Worm (Caenorhabditis elegans): ENCODE results near the gene C03B1.13.

Gene C03B1.13

DNA sequence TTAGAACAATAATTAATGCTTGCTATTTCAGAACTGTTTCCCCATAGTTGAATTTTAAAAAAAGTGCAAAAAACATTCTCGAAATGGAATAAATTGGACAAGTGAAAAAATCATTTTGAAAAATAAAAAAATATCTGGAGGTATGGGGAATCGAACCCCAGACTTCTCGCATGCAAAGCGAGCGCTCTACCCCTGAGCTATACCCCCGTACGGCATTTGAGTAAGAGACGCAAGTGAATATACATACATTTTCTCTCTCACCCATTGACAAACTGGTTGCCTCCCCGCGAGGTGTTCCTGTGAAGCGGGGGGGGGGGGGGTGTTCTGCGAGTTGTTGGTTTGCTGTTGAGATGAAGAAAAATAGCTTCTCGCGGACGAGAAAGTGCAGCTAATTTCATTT is 45.7 kb downstream of the C03B1.13 start (continued):
- TF ChIP-seq zip-4 (GFP tag; optimal IDR thresholded peaks at IDR 0.05) (peak; percentile 17), nhr-90 (tag; optimal IDR thresholded peaks at IDR 0.05; ENCODE audit: poor library complexity) (peak; percentile 53), ets-5 (GFP tag; IDR thresholded peaks at IDR 0.05) (no peak), fos-1 (tag; optimal IDR thresholded peaks at IDR 0.05) (no peak), isw-1 (GFP tag; IDR thresholded peaks at IDR 0.05) (no peak), pag-3 (tag; optimal IDR thresholded peaks at IDR 0.05; ENCODE audit: borderline replicate concordance, insufficient read depth) (no peak), lir-3 (tag; optimal IDR thresholded peaks at IDR 0.05; ENCODE audit: poor library complexity) (no peak), egl-13 (tag; optimal IDR thresholded peaks at IDR 0.05) (peak; percentile 31), snu-23 (GFP tag; optimal IDR thresholded peaks at IDR 0.05) (peak; percentile 68), lin-15B (tag; optimal IDR thresholded peaks at IDR 0.05) (no peak), lsy-2 (tag; optimal IDR thresholded peaks at IDR 0.05) (peak; percentile 7 to 40), nhr-77 (tag; optimal IDR thresholded peaks at IDR 0.05) (no peak), fkh-10 (GFP tag; optimal IDR thresholded peaks at IDR 0.05) (no peak), ceh-82 (tag; optimal IDR thresholded peaks at IDR 0.05) (peak in 2 of 3 experiments; percentile 10 to 38), nhr-12 (tag; optimal IDR thresholded peaks at IDR 0.05) (no peak), nhr-20 (tag; optimal IDR thresholded peaks at IDR 0.05) (peak; percentile 39), ceh-90 (tag; optimal IDR thresholded peaks at IDR 0.05) (no peak), lin-14 (GFP tag; optimal IDR thresholded peaks at IDR 0.05) (peak; percentile 46), sptf-1 (tag; optimal IDR thresholded peaks at IDR 0.05) (no peak), tlp-1 (tag; optimal IDR thresholded peaks at IDR 0.05) (no peak), xbp-1 (tag; optimal IDR thresholded peaks at IDR 0.05) (peak; percentile 53), swsn-7 (tag; optimal IDR thresholded peaks at IDR 0.05) (peak; percentile 35), nhr-237 (tag; optimal IDR thresholded peaks at IDR 0.05) (no peak), nhr-76 (tag; optimal IDR thresholded peaks at IDR 0.05) (no peak), Y116A8C.19 (tag; optimal IDR thresholded peaks at IDR 0.05; ENCODE audit: borderline replicate concordance) (no peak), ztf-11 (tag; optimal IDR thresholded peaks at IDR 0.05) (peak in 1 of 2 experiments; percentile 13), skn-1 (tag; optimal IDR thresholded peaks at IDR 0.05) (peak; percentile 41), mep-1 (tag; optimal IDR thresholded peaks at IDR 0.05) (peak; percentile 62), pax-3 (tag; optimal IDR thresholded peaks at IDR 0.05) (no peak), ces-1 (GFP tag; optimal IDR thresholded peaks at IDR 0.05) (no peak), nhr-85 (tag) (peak; percentile 70), lin-13 (GFP tag; optimal IDR thresholded peaks at IDR 0.05) (no peak), pqm-1 (tag; optimal IDR thresholded peaks at IDR 0.05) (no peak), nhr-71 (tag; optimal IDR thresholded peaks at IDR 0.05) (peak; percentile 62), jun-1 (tag; optimal IDR thresholded peaks at IDR 0.05) (peak; percentile 14), efl-3 (GFP tag; optimal IDR thresholded peaks at IDR 0.05) (no peak), tbx-2 (tag; optimal IDR thresholded peaks at IDR 0.05) (peak; percentile 33)

- TF ChIP-seq snu-23 (GFP tag; optimal IDR thresholded peaks at IDR 0.05) (no peak), unc-130 (tag; optimal IDR thresholded peaks at IDR 0.05) (no peak), elt-2 (tag; optimal IDR thresholded peaks at IDR 0.05) (no peak), nhr-28 (tag; optimal IDR thresholded peaks at IDR 0.05) (no peak), sox-4 (tag; optimal IDR thresholded peaks at IDR 0.05) (no peak), unc-62 (GFP tag; optimal IDR thresholded peaks at IDR 0.05) (no peak), lin-15B (tag; optimal IDR thresholded peaks at IDR 0.05) (no peak), jun-1 (tag; optimal IDR thresholded peaks at IDR 0.05) (no peak), ceh-82 (tag; optimal IDR thresholded peaks at IDR 0.05) (no peak), alr-1 (tag; optimal IDR thresholded peaks at IDR 0.05; ENCODE audit: borderline replicate concordance) (no peak), nhr-77 (tag; optimal IDR thresholded peaks at IDR 0.05) (no peak), zag-1 (tag; optimal IDR thresholded peaks at IDR 0.05) (no peak), unc-30 (tag; optimal IDR thresholded peaks at IDR 0.05) (no peak), ceh-63 (GFP tag; optimal IDR thresholded peaks at IDR 0.05) (no peak), rnt-1 (tag; optimal IDR thresholded peaks at IDR 0.05) (no peak), nhr-84 (tag; optimal IDR thresholded peaks at IDR 0.05) (no peak), lin-35 (GFP tag; optimal IDR thresholded peaks at IDR 0.05) (no peak)
These were observed 46.2 kb downstream of the C03B1.13 start, which contains the start of gene lev-9 for ce11 chrX:6291632-6292031. TSS of gene lev-9 (minus strand) at chrX:6291732.

Measured in whole organism, L1 larva.